Fruit fly (Drosophila melanogaster): ENCODE results near the gene CG5984.

Gene CG5984

DNA sequence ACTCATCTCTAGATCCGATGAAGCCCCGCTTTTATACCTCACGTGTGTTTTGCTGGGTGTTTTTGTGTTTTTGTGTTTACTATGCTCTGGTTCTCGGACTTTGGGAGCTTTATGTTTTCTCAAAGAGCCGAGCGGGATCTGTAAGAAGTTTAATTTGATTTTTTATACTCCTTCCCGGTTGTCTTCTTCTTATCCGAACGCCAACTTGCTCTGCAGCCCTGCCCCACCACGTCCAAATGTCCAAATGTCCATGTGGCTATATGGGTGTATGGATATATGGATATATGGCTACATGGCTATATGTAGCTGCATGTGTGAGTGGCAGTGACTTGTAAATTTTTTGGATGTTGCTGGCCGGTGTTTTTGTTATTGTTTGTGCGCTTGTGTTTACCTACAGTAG is 29.0 kb downstream of the CG5984 start:
- no peak for TF ChIP-seq vnd (GFP tag; IDR thresholded peaks at IDR 0.05; ENCODE audit: partially characterized antibody)
- no peak for TF ChIP-seq hth (optimal IDR thresholded peaks at IDR 0.05)
- TF ChIP-seq kay (GFP tag; optimal IDR thresholded peaks at IDR 0.05): no peak
- peak; percentile 46 for TF ChIP-seq kni (GFP tag; optimal IDR thresholded peaks at IDR 0.05)
- no peak for TF ChIP-seq Sox102F (GFP tag; optimal IDR thresholded peaks at IDR 0.05)
- TF ChIP-seq CG31224 (GFP tag; IDR thresholded peaks at IDR 0.05): no peak
- TF ChIP-seq CG9727 (GFP tag; optimal IDR thresholded peaks at IDR 0.05): no peak
- TF ChIP-seq hbn (GFP tag; IDR thresholded peaks at IDR 0.05; ENCODE audit: partially characterized antibody): no peak
- TF ChIP-seq phol (tag; optimal IDR thresholded peaks at IDR 0.05): no peak
- no peak for TF ChIP-seq Ptx1 (GFP tag; IDR thresholded peaks at IDR 0.05)
- no peak for TF ChIP-seq Rfx (GFP tag; IDR thresholded peaks at IDR 0.05)
- no peak for TF ChIP-seq Poxn (GFP tag; IDR thresholded peaks at IDR 0.05)
- peak; percentile 39 for TF ChIP-seq cg (GFP tag; optimal IDR thresholded peaks at IDR 0.05)
- TF ChIP-seq gcm (GFP tag; optimal IDR thresholded peaks at IDR 0.05): no peak
- no peak for TF ChIP-seq CG2712 (tag; optimal IDR thresholded peaks at IDR 0.05)
- no peak for TF ChIP-seq gsb-n (tag; optimal IDR thresholded peaks at IDR 0.05)
- TF ChIP-seq pho (GFP tag; optimal IDR thresholded peaks at IDR 0.05): no peak
- no peak for TF ChIP-seq CG14441 (GFP tag; IDR thresholded peaks at IDR 0.05)
- no peak for TF ChIP-seq HHEX (GFP tag; optimal IDR thresholded peaks at IDR 0.05)
- TF ChIP-seq CG4424 (GFP tag; optimal IDR thresholded peaks at IDR 0.05): no peak
- TF ChIP-seq CG18619 (GFP tag; optimal IDR thresholded peaks at IDR 0.05): no peak
- no peak for TF ChIP-seq CG30431 (GFP tag; optimal IDR thresholded peaks at IDR 0.05)
- no peak for TF ChIP-seq CG10654 (GFP tag; optimal IDR thresholded peaks at IDR 0.05)
- TF ChIP-seq CG13894 (tag; optimal IDR thresholded peaks at IDR 0.05): peak; percentile 50
- TF ChIP-seq E2f2 (GFP tag; IDR thresholded peaks at IDR 0.05): no peak
- TF ChIP-seq CG16815 (GFP tag; optimal IDR thresholded peaks at IDR 0.05): no peak
- TF ChIP-seq Bdp1 (GFP tag; optimal IDR thresholded peaks at IDR 0.05): no peak
- TF ChIP-seq CG15269 (tag; optimal IDR thresholded peaks at IDR 0.05): peak; percentile 52
- TF ChIP-seq oc (tag; optimal IDR thresholded peaks at IDR 0.05): no peak
- TF ChIP-seq Hmr (GFP tag; optimal IDR thresholded peaks at IDR 0.05): no peak
- no peak for TF ChIP-seq CG1792 (GFP tag; optimal IDR thresholded peaks at IDR 0.05)
- TF ChIP-seq CG1603 (tag; optimal IDR thresholded peaks at IDR 0.05): no peak
- peak; percentile 30 for TF ChIP-seq CG17385 (GFP tag; optimal IDR thresholded peaks at IDR 0.05)
- TF ChIP-seq Chrac-16 (GFP tag; optimal IDR thresholded peaks at IDR 0.05): no peak
- no peak for TF ChIP-seq pb (GFP tag; optimal IDR thresholded peaks at IDR 0.05)
- no peak for TF ChIP-seq ems (GFP tag; optimal IDR thresholded peaks at IDR 0.05)
- TF ChIP-seq Jarid2 (GFP tag; optimal IDR thresholded peaks at IDR 0.05): no peak
- no peak for TF ChIP-seq exex (tag; optimal IDR thresholded peaks at IDR 0.05)
- no peak for TF ChIP-seq trh (GFP tag; optimal IDR thresholded peaks at IDR 0.05)
- TF ChIP-seq Hmx (GFP tag; optimal IDR thresholded peaks at IDR 0.05): no peak
- TF ChIP-seq Meics (GFP tag; optimal IDR thresholded peaks at IDR 0.05): no peak
- TF ChIP-seq nom (GFP tag; optimal IDR thresholded peaks at IDR 0.05): no peak
- no peak for TF ChIP-seq NC2α (GFP tag; optimal IDR thresholded peaks at IDR 0.05)

DNA sequence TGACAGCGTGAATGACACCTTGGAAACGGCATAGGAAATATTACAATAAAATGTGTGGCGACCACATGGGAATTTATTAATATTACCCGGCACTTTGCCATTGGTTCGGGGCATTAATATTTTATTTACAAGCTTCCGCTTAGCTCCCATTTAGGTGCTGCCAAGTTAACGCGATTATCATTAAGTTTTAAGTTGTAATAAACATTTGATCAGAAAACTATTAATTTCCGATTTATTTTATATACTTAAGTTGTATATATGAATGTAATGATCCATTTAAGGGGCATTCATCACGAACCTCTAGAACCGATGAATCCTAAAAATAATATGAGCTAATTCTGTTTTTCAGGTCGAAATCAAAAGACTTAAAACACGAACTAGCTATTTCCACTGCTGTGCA is 29.5 kb downstream of the CG5984 start:
- no peak for TF ChIP-seq tgo (GFP tag; IDR thresholded peaks at IDR 0.05)
- TF ChIP-seq Atf6 (GFP tag; IDR thresholded peaks at IDR 0.05): no peak
- TF ChIP-seq Bteb2 (GFP tag; optimal IDR thresholded peaks at IDR 0.05): no peak
- no peak for TF ChIP-seq CG18599 (GFP tag; optimal IDR thresholded peaks at IDR 0.05)
- peak; percentile 3 for TF ChIP-seq BEAF-32 (GFP tag; optimal IDR thresholded peaks at IDR 0.05)
- TF ChIP-seq CG8359 (GFP tag; optimal IDR thresholded peaks at IDR 0.05; ENCODE audit: borderline replicate concordance): no peak
- no peak for TF ChIP-seq CG10321 (GFP tag; IDR thresholded peaks at IDR 0.05)
- TF ChIP-seq CG33557 (GFP tag; optimal IDR thresholded peaks at IDR 0.05): no peak
- TF ChIP-seq CG14667 (GFP tag; IDR thresholded peaks at IDR 0.05): no peak
- no peak for TF ChIP-seq unc-4 (GFP tag; IDR thresholded peaks at IDR 0.05; ENCODE audit: partially characterized antibody)
- no peak for TF ChIP-seq bigmax (GFP tag; optimal IDR thresholded peaks at IDR 0.05)
- TF ChIP-seq cg (GFP tag; optimal IDR thresholded peaks at IDR 0.05): no peak
